Worm (Caenorhabditis elegans) whole organism, early embryonic: ENCODE measurements around the gene usp-46.

Source experiments
- B0310.2 ChIP-seq: sonication (generic microtip); optimal IDR thresholded peaks from 2 replicates; lab custom pipeline; 2016; ENCODE audit warnings: mild to moderate bottlenecking, missing genetic modification characterization, missing compliant biosample characterization
- F13C5.2 ChIP-seq: sonication (generic microtip); optimal IDR thresholded peaks from 2 replicates; lab custom pipeline; 2017; ENCODE audit warnings: mild to moderate bottlenecking, missing genetic modification characterization, inconsistent platforms, missing compliant biosample characterization
- aly-1 ChIP-seq: sonication (generic microtip); optimal IDR thresholded peaks from 2 replicates; lab custom pipeline; 2016; ENCODE audit warnings: missing genetic modification characterization, missing compliant biosample characterization
- ama-1 ChIP-seq: fragments of 150-350 bp; optimal IDR thresholded peaks from 2 replicates; lab custom pipeline; 2014
- ceh-13 ChIP-seq: fragments of 200-800 bp; sonication (Bioruptor generic); optimal IDR thresholded peaks from 2 replicates; lab custom pipeline; 2018; ENCODE audit warnings: mild to moderate bottlenecking, missing genetic modification characterization, missing compliant biosample characterization
- ceh-36 ChIP-seq: sonication (generic microtip); optimal IDR thresholded peaks from 2 replicates; lab custom pipeline; 2016; ENCODE audit warnings: missing genetic modification characterization, inconsistent platforms, missing compliant biosample characterization
- ets-7 ChIP-seq: sonication (generic microtip); optimal IDR thresholded peaks from 2 replicates; lab custom pipeline; 2016; ENCODE audit warnings: missing genotype, missing genetic modification characterization, missing compliant biosample characterization
- flt-1 ChIP-seq: fragments of 200-800 bp; sonication (Bioruptor generic); IDR thresholded peaks from 2 replicates; pipeline ENCODE4 v1.3.6; 2022; ENCODE audit warnings: missing genetic modification characterization, missing compliant biosample characterization
- hmbx-1 ChIP-seq: sonication (generic microtip); optimal IDR thresholded peaks from 2 replicates; lab custom pipeline; 2016; ENCODE audit warnings: mild to moderate bottlenecking, missing genetic modification characterization, missing compliant biosample characterization
- hmg-4 ChIP-seq: fragments of 200-800 bp; sonication (Bioruptor generic); optimal IDR thresholded peaks from 2 replicates; lab custom pipeline; 2018; ENCODE audit warnings: mild to moderate bottlenecking, missing genetic modification characterization, missing compliant biosample characterization
- hnd-1 ChIP-seq: sonication (generic microtip); optimal IDR thresholded peaks from 2 replicates; lab custom pipeline; 2016; ENCODE audit warnings: missing genetic modification characterization, missing compliant biosample characterization
- pes-1 ChIP-seq: fragments of 200-800 bp; sonication (Bioruptor generic); IDR thresholded peaks from 2 replicates; pipeline ENCODE4 v1.3.6; 2022; ENCODE audit warnings: missing genetic modification reagents, missing genetic modification characterization, missing compliant biosample characterization
- scrt-1 ChIP-seq: fragments of 200-800 bp; sonication (Bioruptor generic); IDR thresholded peaks from 2 replicates; pipeline ENCODE4 v1.3.6; 2022; ENCODE audit warnings: missing genetic modification characterization, missing compliant biosample characterization
- sea-1 ChIP-seq: fragments of 200-800 bp; sonication (Bioruptor generic); conservative IDR thresholded peaks from 2 replicates; pipeline ENCODE4 v1.3.6; 2022; ENCODE audit warnings: missing genetic modification characterization, missing compliant biosample characterization
- tbx-11 ChIP-seq: fragments of 200-800 bp; sonication (Bioruptor generic); IDR thresholded peaks from 2 replicates; pipeline ENCODE4 v1.3.6; 2022; ENCODE audit warnings: missing genetic modification characterization, missing compliant biosample characterization
- tbx-37 ChIP-seq: fragments of 200-800 bp; sonication (Bioruptor generic); conservative IDR thresholded peaks from 2 replicates; pipeline ENCODE4 v1.3.6; 2022; ENCODE audit warnings: missing genetic modification reagents, missing genetic modification characterization, missing compliant biosample characterization
- tra-4 ChIP-seq: sonication (generic microtip); optimal IDR thresholded peaks from 2 replicates; lab custom pipeline; 2017; ENCODE audit warnings: missing genetic modification characterization, missing compliant biosample characterization

usp-46 gene

ce11 chrIII:9738954-9739353 lies 37.5 kb upstream of the usp-46 start, which contains the start of gene hlh-4:
TSS of gene hlh-4 (minus strand) at chrIII:9739054.
- TF ChIP-seq hnd-1 (tag; lab: Kevin White, UChicago) (no peak), F13C5.2 (tag; lab: Kevin White, UChicago) (no peak), ama-1 (no peak), pes-1 (GFP tag; lab: Robert Waterston, UW) (no peak), tbx-11 (no peak), ceh-13 (GFP tag; lab: Kevin White, UChicago) (no peak), sea-1 (no peak), ceh-36 (no peak), hmbx-1 (tag; lab: Kevin White, UChicago) (no peak), tra-4 (tag; lab: Kevin White, UChicago) (no peak), hmg-4 (GFP tag; lab: Kevin White, UChicago) (no peak), B0310.2 (no peak), flt-1 (GFP tag; lab: Robert Waterston, UW) (no peak), scrt-1 (GFP tag; lab: Robert Waterston, UW) (no peak), tbx-37 (GFP tag; lab: Robert Waterston, UW) (no peak), aly-1 (tag; lab: Kevin White, UChicago) (no peak), ets-7 (tag; lab: Kevin White, UChicago) (no peak)

ce11 chrIII:9740663-9741062 lies 35.8 kb upstream of the usp-46 start:
- TF ChIP-seq aly-1 (tag; lab: Kevin White, UChicago): no peak
- TF ChIP-seq ets-7 (tag; lab: Kevin White, UChicago): no peak
- no peak for TF ChIP-seq B0310.2
- TF ChIP-seq ceh-36: no peak
- TF ChIP-seq ama-1: no peak
- TF ChIP-seq scrt-1 (GFP tag; lab: Robert Waterston, UW): no peak
- TF ChIP-seq hmg-4 (GFP tag; lab: Kevin White, UChicago): no peak
- no peak for TF ChIP-seq tbx-11

- TF ChIP-seq ceh-13 (GFP tag; lab: Kevin White, UChicago): no peak
- TF ChIP-seq ceh-36: no peak
- no peak for TF ChIP-seq tra-4 (tag; lab: Kevin White, UChicago)
- no peak for TF ChIP-seq flt-1 (GFP tag; lab: Robert Waterston, UW)
- no peak for TF ChIP-seq tbx-37 (GFP tag; lab: Robert Waterston, UW)
- TF ChIP-seq ets-7 (tag; lab: Kevin White, UChicago): no peak
- TF ChIP-seq pes-1 (GFP tag; lab: Robert Waterston, UW): no peak
- TF ChIP-seq F13C5.2 (tag; lab: Kevin White, UChicago): no peak
These were observed 34.4 kb upstream of the usp-46 start for ce11 chrIII:9741985-9742384.

ce11 chrIII:9743239-9743638 lies 33.2 kb upstream of the usp-46 start, which contains the start of gene T05G5.1:
TSS of gene T05G5.1 (minus strand) at chrIII:9743339.
- TF ChIP-seq ets-7 (tag; lab: Kevin White, UChicago) (no peak), hnd-1 (tag; lab: Kevin White, UChicago) (no peak), hmbx-1 (tag; lab: Kevin White, UChicago) (no peak), flt-1 (GFP tag; lab: Robert Waterston, UW) (no peak), hmg-4 (GFP tag; lab: Kevin White, UChicago) (no peak), aly-1 (tag; lab: Kevin White, UChicago) (no peak)

- TF ChIP-seq flt-1 (GFP tag; lab: Robert Waterston, UW) (no peak), ceh-13 (GFP tag; lab: Kevin White, UChicago) (no peak)
These were observed 31.9 kb upstream of the usp-46 start for ce11 chrIII:9744525-9744924.

ce11 chrIII:9745333-9745897 lies 31.0 kb upstream of the usp-46 start:
- TF ChIP-seq aly-1 (tag; lab: Kevin White, UChicago): no peak
- TF ChIP-seq F13C5.2 (tag; lab: Kevin White, UChicago): no peak
- TF ChIP-seq hmbx-1 (tag; lab: Kevin White, UChicago): no peak
- TF ChIP-seq sea-1: no peak
- TF ChIP-seq B0310.2: no peak
- no peak for TF ChIP-seq ets-7 (tag; lab: Kevin White, UChicago)
- TF ChIP-seq ceh-13 (GFP tag; lab: Kevin White, UChicago): no peak
- no peak for TF ChIP-seq pes-1 (GFP tag; lab: Robert Waterston, UW)
- TF ChIP-seq hmg-4 (GFP tag; lab: Kevin White, UChicago): no peak
- TF ChIP-seq scrt-1 (GFP tag; lab: Robert Waterston, UW): no peak
- no peak for TF ChIP-seq hnd-1 (tag; lab: Kevin White, UChicago)
- TF ChIP-seq tra-4 (tag; lab: Kevin White, UChicago): no peak
- no peak for TF ChIP-seq flt-1 (GFP tag; lab: Robert Waterston, UW)
- TF ChIP-seq ama-1: no peak
- no peak for TF ChIP-seq tbx-11

ce11 chrIII:9746665-9747064 lies 29.8 kb upstream of the usp-46 start:
- no peak for TF ChIP-seq ceh-36
- no peak for TF ChIP-seq sea-1
- no peak for TF ChIP-seq tbx-11
- TF ChIP-seq pes-1 (GFP tag; lab: Robert Waterston, UW): no peak
- TF ChIP-seq tra-4 (tag; lab: Kevin White, UChicago): no peak
- no peak for TF ChIP-seq flt-1 (GFP tag; lab: Robert Waterston, UW)
- TF ChIP-seq scrt-1 (GFP tag; lab: Robert Waterston, UW): no peak
- no peak for TF ChIP-seq tbx-37 (GFP tag; lab: Robert Waterston, UW)
- no peak for TF ChIP-seq hmg-4 (GFP tag; lab: Kevin White, UChicago)
- no peak for TF ChIP-seq ets-7 (tag; lab: Kevin White, UChicago)
- TF ChIP-seq ama-1: no peak
- no peak for TF ChIP-seq B0310.2
- TF ChIP-seq hmbx-1 (tag; lab: Kevin White, UChicago): no peak
- no peak for TF ChIP-seq aly-1 (tag; lab: Kevin White, UChicago)

- TF ChIP-seq hmg-4 (GFP tag; lab: Kevin White, UChicago) (peak; percentile 33), sea-1 (no peak)
These were observed 29.3 kb upstream of the usp-46 start, which contains the start of the genes iff-1 and cdk-1 for ce11 chrIII:9747133-9747532. TSS of gene iff-1 (minus strand) at chrIII:9747193. TSS of gene cdk-1 (plus strand) at chrIII:9747472.
